Worm (Caenorhabditis elegans): ENCODE measurements around the gene sek-1.

Gene sek-1

ce11 chrX:7826590-7827260 lies 10.2 kb downstream of the sek-1 start:
- TF ChIP-seq unc-62 (GFP tag; optimal IDR thresholded peaks at IDR 0.05) (peak; percentile 26), Y53F4B.3 (GFP tag; IDR thresholded peaks at IDR 0.05) (no peak)

- no peak for TF ChIP-seq lag-1 (GFP tag; IDR thresholded peaks at IDR 0.05)
- no peak for TF ChIP-seq atf-7 (tag; optimal IDR thresholded peaks at IDR 0.05)
- TF ChIP-seq nhr-80 (tag; optimal IDR thresholded peaks at IDR 0.05), result peak; percentile 51
- no peak for TF ChIP-seq aptf-3 (GFP tag; IDR thresholded peaks at IDR 0.05)
- no peak for TF ChIP-seq pbrm-1 (GFP tag; IDR thresholded peaks at IDR 0.05)
- TF ChIP-seq hrde-1 (tag; optimal IDR thresholded peaks at IDR 0.05; ENCODE audit: borderline replicate concordance), result no peak
- TF ChIP-seq sptf-2 (GFP tag; optimal IDR thresholded peaks at IDR 0.05), result no peak
Measured at ce11 chrX:7827989-7828388, 11.5 kb downstream of the sek-1 start.

- no peak for TF ChIP-seq Y79H2A.3 (GFP tag; conservative IDR thresholded peaks at IDR 0.05)
- TF ChIP-seq T26A5.8 (tag; optimal IDR thresholded peaks at IDR 0.05), result no peak
- TF ChIP-seq zim-3 (tag; optimal IDR thresholded peaks at IDR 0.05), result no peak
- TF ChIP-seq C06A6.2 (GFP tag; conservative IDR thresholded peaks at IDR 0.05), result no peak
- no peak for TF ChIP-seq egl-18 (GFP tag; IDR thresholded peaks at IDR 0.05)
- TF ChIP-seq egl-44 (GFP tag; IDR thresholded peaks at IDR 0.05), result no peak
- no peak for TF ChIP-seq ztf-6 (GFP tag; IDR thresholded peaks at IDR 0.05)
Measured at ce11 chrX:7834117-7834516, 17.6 kb downstream of the sek-1 start, which contains the start of gene sul-3. Gene sul-3, minus strand, starts transcription at chrX:7834217.

- TF ChIP-seq B0261.1 (tag; optimal IDR thresholded peaks at IDR 0.05) (no peak), F37B4.10 (GFP tag; IDR thresholded peaks at IDR 0.05) (no peak), ztf-18 (tag; optimal IDR thresholded peaks at IDR 0.05) (no peak), Y79H2A.3 (GFP tag; conservative IDR thresholded peaks at IDR 0.05) (no peak), ZK185.1 (tag; optimal IDR thresholded peaks at IDR 0.05; ENCODE audit: poor library complexity, severe bottlenecking) (no peak), dpff-1 (tag; optimal IDR thresholded peaks at IDR 0.05) (no peak), sdz-38 (tag; optimal IDR thresholded peaks at IDR 0.05) (no peak), gei-17 (GFP tag; optimal IDR thresholded peaks at IDR 0.05) (no peak), ccch-3 (GFP tag; optimal IDR thresholded peaks at IDR 0.05) (no peak)
Measured at ce11 chrX:7838582-7838981, 22.0 kb downstream of the sek-1 start, which contains the start of gene nlp-101. Gene nlp-101, plus strand, starts transcription at chrX:7838882.

ce11 chrX:7839989-7840388 lies 23.5 kb downstream of the sek-1 start:
- TF ChIP-seq Y56A3A.18 (GFP tag; IDR thresholded peaks at IDR 0.05) (no peak), hmg-20 (GFP tag; IDR thresholded peaks at IDR 0.05) (no peak), nhr-179 (tag; optimal IDR thresholded peaks at IDR 0.05) (no peak), zfh-2 (GFP tag; conservative IDR thresholded peaks at IDR 0.05) (no peak), zim-3 (tag; optimal IDR thresholded peaks at IDR 0.05) (no peak), repo-1 (tag; optimal IDR thresholded peaks at IDR 0.05) (no peak), ceh-91 (GFP tag; IDR thresholded peaks at IDR 0.05) (no peak), lin-40 (tag; optimal IDR thresholded peaks at IDR 0.05) (no peak), ztf-22 (GFP tag; optimal IDR thresholded peaks at IDR 0.05) (no peak), lin-35 (GFP tag; optimal IDR thresholded peaks at IDR 0.05) (no peak), mxl-1 (tag; optimal IDR thresholded peaks at IDR 0.05) (no peak), attf-6 (GFP tag; IDR thresholded peaks at IDR 0.05) (no peak), efl-1 (GFP tag; optimal IDR thresholded peaks at IDR 0.05) (no peak), C17E4.6 (GFP tag; IDR thresholded peaks at IDR 0.05) (no peak)
